Worm (Caenorhabditis elegans) whole organism, young adult: Measurements from ENCODE around the gene hal-2.

Experiments used
- F39B2.1 ChIP-seq: fragments of 200-800 bp; sonication (Bioruptor generic); IDR thresholded peaks from 2 replicates; pipeline ENCODE4 v1.3.6; 2022; ENCODE audit warnings: missing genetic modification reagents, missing genetic modification characterization, missing compliant biosample characterization
- athp-1 ChIP-seq: sonication (generic microtip); optimal IDR thresholded peaks from 2 replicates; lab custom pipeline; 2017; ENCODE audit warnings: mild to moderate bottlenecking, missing genetic modification characterization, missing compliant biosample characterization
- lin-35 ChIP-seq, 3 experiments: fragments of 150-350 bp in 2 of 3; sonication (generic microtip) in 1 of 3; optimal IDR thresholded peaks; 2 replicates each; lab custom pipeline; 2014 to 2018; ENCODE audit warnings: missing biosample characterization in 3 of 3, missing genetic modification characterization in 3 of 3, missing genetic modification reagents in 3 of 3
- lin-54 ChIP-seq: fragments of 200-800 bp; sonication (Bioruptor generic); optimal IDR thresholded peaks from 2 replicates; lab custom pipeline; 2018; ENCODE audit warnings: mild to moderate bottlenecking, missing genetic modification characterization, missing compliant biosample characterization
- lsy-27 ChIP-seq: sonication (generic microtip); optimal IDR thresholded peaks from 2 replicates; lab custom pipeline; 2017; ENCODE audit warnings: missing genetic modification characterization, mild to moderate bottlenecking, missing compliant biosample characterization, antibody characterized with exemption, missing genotype, borderline replicate concordance; ENCODE audit not compliant: insufficient read depth

Gene hal-2

ce11 chrIII:10040013-10040412, 48.7 kb downstream of the hal-2 start, which contains the start of gene T16G12.7 (continued):
- TF ChIP-seq athp-1 (no peak), lsy-27 (tag; lab: Kevin White, UChicago) (no peak), lin-35 (GFP tag; optimal IDR thresholded peaks at IDR 0.05; lab: Kevin White, UChicago) (no peak), lin-54 (no peak), F39B2.1 (GFP tag; lab: Robert Waterston, UW) (no peak)
- TF ChIP-seq, all 124 proteins: peak for 0
